Worm (Caenorhabditis elegans) whole organism, late embryonic: ENCODE data around the gene Y41D4A.3.

ENCODE experiments used
- ceh-14 ChIP-seq: sonication (generic microtip); optimal IDR thresholded peaks from 2 replicates; lab custom pipeline; 2016; ENCODE audit warnings: missing genotype, missing genetic modification characterization, missing compliant biosample characterization
- ceh-9 ChIP-seq: sonication (generic microtip); optimal IDR thresholded peaks from 2 replicates; lab custom pipeline; 2016; ENCODE audit warnings: mild to moderate bottlenecking, missing genetic modification characterization, inconsistent platforms, missing compliant biosample characterization
- elt-2 ChIP-seq: sonication (generic microtip); optimal IDR thresholded peaks from 2 replicates; lab custom pipeline; 2016; ENCODE audit warnings: missing genetic modification reagents, missing genetic modification characterization, missing compliant biosample characterization
- eyg-1 ChIP-seq: sonication (generic microtip); optimal IDR thresholded peaks from 2 replicates; lab custom pipeline; 2016; ENCODE audit warnings: missing genotype, missing genetic modification characterization, missing compliant biosample characterization
- hlh-8 ChIP-seq: sonication (generic microtip); optimal IDR thresholded peaks from 2 replicates; lab custom pipeline; 2016; ENCODE audit warnings: missing genotype, missing genetic modification characterization, missing compliant biosample characterization
- lin-11 ChIP-seq: fragments of 200-800 bp; sonication (Bioruptor generic); optimal IDR thresholded peaks from 2 replicates; lab custom pipeline; 2018; ENCODE audit warnings: mild to moderate bottlenecking, missing genetic modification characterization, missing compliant biosample characterization
- madf-2 ChIP-seq: sonication (generic microtip); optimal IDR thresholded peaks from 2 replicates; lab custom pipeline; 2017; ENCODE audit warnings: missing genetic modification characterization, missing compliant biosample characterization
- mec-3 ChIP-seq: sonication (generic microtip); optimal IDR thresholded peaks from 2 replicates; lab custom pipeline; 2016; ENCODE audit warnings: borderline replicate concordance, missing genetic modification characterization, missing compliant biosample characterization
- nhr-11 ChIP-seq: fragments of 150-350 bp; optimal IDR thresholded peaks from 2 replicates; lab custom pipeline; 2014; ENCODE audit warnings: missing biosample characterization, missing genetic modification characterization
- pag-3 ChIP-seq: sonication (generic microtip); optimal IDR thresholded peaks from 2 replicates; lab custom pipeline; 2016; ENCODE audit warnings: missing compliant biosample characterization, missing genetic modification characterization, borderline replicate concordance
- pat-9 ChIP-seq: fragments of 200-800 bp; sonication (Bioruptor generic); optimal IDR thresholded peaks from 2 replicates; lab custom pipeline; 2018; ENCODE audit warnings: mild to moderate bottlenecking, missing genetic modification characterization, moderate library complexity, missing compliant biosample characterization
- pha-4 ChIP-seq: fragments of 150-350 bp; optimal IDR thresholded peaks from 2 replicates; lab custom pipeline; 2018; ENCODE audit warnings: missing biosample characterization, missing genetic modification reagents, missing genetic modification characterization
- tbx-2 ChIP-seq: sonication (generic microtip); optimal IDR thresholded peaks from 2 replicates; lab custom pipeline; 2016; ENCODE audit warnings: missing genetic modification characterization, missing compliant biosample characterization
- unc-3 ChIP-seq, 2 experiments: fragments of 200-800 bp in 1 of 2; sonication (Bioruptor generic) in 1 of 2; sonication (generic microtip) in 1 of 2; conservative IDR thresholded peaks in 1 of 2; optimal IDR thresholded peaks in 1 of 2; 2 replicates each; pipeline versions ENCODE4 v1.3.6 to Lab custom; 2016 to 2022; ENCODE audit warnings: missing compliant biosample characterization in 2 of 2, missing genetic modification characterization in 2 of 2, missing genetic modification reagents in 1 of 2

DNA sequence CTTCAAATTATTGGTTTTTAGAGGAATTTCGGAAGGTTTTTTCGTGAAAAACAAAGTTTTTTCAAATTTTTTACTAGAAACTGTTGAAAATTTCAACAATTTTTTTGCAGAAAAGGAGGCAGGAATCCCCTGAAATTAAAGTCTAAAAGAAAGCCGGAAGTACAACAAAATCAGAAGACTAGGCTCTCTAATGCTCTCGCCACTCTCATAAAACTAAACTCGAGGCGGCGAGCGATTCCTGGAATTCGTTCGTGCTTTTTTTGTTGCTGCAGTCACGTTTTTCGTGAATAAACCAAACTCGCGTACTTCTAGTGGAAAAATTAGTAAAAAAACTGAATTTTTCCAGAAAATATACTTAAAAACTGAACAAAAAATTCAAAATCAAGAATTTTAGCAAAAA lies 14.7 kb upstream of the Y41D4A.3 start:
- TF ChIP-seq madf-2 (tag; lab: Kevin White, UChicago) (no peak), ceh-9 (tag; lab: Kevin White, UChicago) (no peak), pag-3 (no peak), unc-3 (GFP tag; conservative IDR thresholded peaks at IDR 0.05; lab: Robert Waterston, UW) (no peak), unc-3 (tag; optimal IDR thresholded peaks at IDR 0.05; lab: Kevin White, UChicago) (no peak), tbx-2 (tag; lab: Kevin White, UChicago) (no peak), lin-11 (no peak), elt-2 (tag; lab: Kevin White, UChicago) (no peak), pat-9 (tag; lab: Kevin White, UChicago) (no peak), pha-4 (no peak), eyg-1 (no peak), mec-3 (tag; lab: Kevin White, UChicago) (no peak), nhr-11 (tag; lab: Kevin White, UChicago) (no peak), ceh-14 (no peak), hlh-8 (tag; lab: Kevin White, UChicago) (no peak)
